Worm (Caenorhabditis elegans): ENCODE results near the gene aexr-2.

aexr-2 gene

ce11 chrX:6653173-6653572 is 21.8 kb upstream of the aexr-2 start:
- TF ChIP-seq hmbx-1 (tag; optimal IDR thresholded peaks at IDR 0.05) (no peak), F13C5.2 (tag; optimal IDR thresholded peaks at IDR 0.05) (no peak), aly-1 (tag; optimal IDR thresholded peaks at IDR 0.05) (no peak), hnd-1 (tag; optimal IDR thresholded peaks at IDR 0.05) (no peak), tbx-37 (GFP tag; conservative IDR thresholded peaks at IDR 0.05) (no peak), scrt-1 (GFP tag; IDR thresholded peaks at IDR 0.05) (no peak), pes-1 (GFP tag; IDR thresholded peaks at IDR 0.05) (no peak), tbx-11 (GFP tag; IDR thresholded peaks at IDR 0.05) (no peak), ceh-36 (tag; optimal IDR thresholded peaks at IDR 0.05) (no peak), ets-7 (tag; optimal IDR thresholded peaks at IDR 0.05) (no peak), sea-1 (GFP tag; conservative IDR thresholded peaks at IDR 0.05) (no peak), B0310.2 (tag; optimal IDR thresholded peaks at IDR 0.05) (no peak), ceh-13 (GFP tag; optimal IDR thresholded peaks at IDR 0.05) (no peak), hmg-4 (GFP tag; optimal IDR thresholded peaks at IDR 0.05) (no peak), tra-4 (tag; optimal IDR thresholded peaks at IDR 0.05) (no peak), flt-1 (GFP tag; IDR thresholded peaks at IDR 0.05) (no peak), ama-1 (optimal IDR thresholded peaks at IDR 0.05) (no peak)

ce11 chrX:6649573-6649972 is 18.2 kb upstream of the aexr-2 start:
- TF ChIP-seq pes-1 (GFP tag; IDR thresholded peaks at IDR 0.05) (no peak), ceh-36 (tag; optimal IDR thresholded peaks at IDR 0.05) (no peak), sea-1 (GFP tag; conservative IDR thresholded peaks at IDR 0.05) (no peak), tbx-11 (GFP tag; IDR thresholded peaks at IDR 0.05) (no peak), flt-1 (GFP tag; IDR thresholded peaks at IDR 0.05) (no peak)

ce11 chrX:6646387-6647061 is 15.2 kb upstream of the aexr-2 start:
- no peak for TF ChIP-seq hnd-1 (tag; optimal IDR thresholded peaks at IDR 0.05)
- TF ChIP-seq pes-1 (GFP tag; IDR thresholded peaks at IDR 0.05): no peak
- TF ChIP-seq B0310.2 (tag; optimal IDR thresholded peaks at IDR 0.05): no peak
- TF ChIP-seq ceh-13 (GFP tag; optimal IDR thresholded peaks at IDR 0.05): no peak
- no peak for TF ChIP-seq ceh-36 (tag; optimal IDR thresholded peaks at IDR 0.05)
- TF ChIP-seq ama-1 (optimal IDR thresholded peaks at IDR 0.05): no peak

- no peak for TF ChIP-seq ets-7 (tag; optimal IDR thresholded peaks at IDR 0.05)
- no peak for TF ChIP-seq sea-1 (GFP tag; conservative IDR thresholded peaks at IDR 0.05)
- TF ChIP-seq ceh-36 (tag; optimal IDR thresholded peaks at IDR 0.05): no peak
- no peak for TF ChIP-seq scrt-1 (GFP tag; IDR thresholded peaks at IDR 0.05)
- TF ChIP-seq hmbx-1 (tag; optimal IDR thresholded peaks at IDR 0.05): no peak
- TF ChIP-seq F13C5.2 (tag; optimal IDR thresholded peaks at IDR 0.05): no peak
- no peak for TF ChIP-seq B0310.2 (tag; optimal IDR thresholded peaks at IDR 0.05)
- no peak for TF ChIP-seq pes-1 (GFP tag; IDR thresholded peaks at IDR 0.05)
- no peak for TF ChIP-seq tbx-11 (GFP tag; IDR thresholded peaks at IDR 0.05)
- no peak for TF ChIP-seq ceh-13 (GFP tag; optimal IDR thresholded peaks at IDR 0.05)
- no peak for TF ChIP-seq ama-1 (optimal IDR thresholded peaks at IDR 0.05)
- TF ChIP-seq aly-1 (tag; optimal IDR thresholded peaks at IDR 0.05): no peak
- TF ChIP-seq tbx-37 (GFP tag; conservative IDR thresholded peaks at IDR 0.05): no peak
- no peak for TF ChIP-seq flt-1 (GFP tag; IDR thresholded peaks at IDR 0.05)
- no peak for TF ChIP-seq hmg-4 (GFP tag; optimal IDR thresholded peaks at IDR 0.05)
These were observed 13.8 kb upstream of the aexr-2 start, which contains the start of gene C56E10.3 for ce11 chrX:6644971-6645704. Gene C56E10.3, plus strand, starts transcription at chrX:6645654.

ce11 chrX:6642798-6643197 is 11.5 kb upstream of the aexr-2 start:
- TF ChIP-seq hmbx-1 (tag; optimal IDR thresholded peaks at IDR 0.05): no peak
- TF ChIP-seq hmg-4 (GFP tag; optimal IDR thresholded peaks at IDR 0.05): no peak
- no peak for TF ChIP-seq ceh-13 (GFP tag; optimal IDR thresholded peaks at IDR 0.05)
- no peak for TF ChIP-seq tra-4 (tag; optimal IDR thresholded peaks at IDR 0.05)
- TF ChIP-seq aly-1 (tag; optimal IDR thresholded peaks at IDR 0.05): no peak
- TF ChIP-seq ets-7 (tag; optimal IDR thresholded peaks at IDR 0.05): no peak
- TF ChIP-seq scrt-1 (GFP tag; IDR thresholded peaks at IDR 0.05): no peak
- TF ChIP-seq hnd-1 (tag; optimal IDR thresholded peaks at IDR 0.05): no peak
- TF ChIP-seq ama-1 (optimal IDR thresholded peaks at IDR 0.05): no peak
- TF ChIP-seq pes-1 (GFP tag; IDR thresholded peaks at IDR 0.05): no peak
- TF ChIP-seq F13C5.2 (tag; optimal IDR thresholded peaks at IDR 0.05): no peak

- TF ChIP-seq tra-4 (tag; optimal IDR thresholded peaks at IDR 0.05) (no peak), F13C5.2 (tag; optimal IDR thresholded peaks at IDR 0.05) (no peak), aly-1 (tag; optimal IDR thresholded peaks at IDR 0.05) (no peak), B0310.2 (tag; optimal IDR thresholded peaks at IDR 0.05) (no peak), hnd-1 (tag; optimal IDR thresholded peaks at IDR 0.05) (no peak), tbx-11 (GFP tag; IDR thresholded peaks at IDR 0.05) (no peak), scrt-1 (GFP tag; IDR thresholded peaks at IDR 0.05) (no peak), ceh-36 (tag; optimal IDR thresholded peaks at IDR 0.05) (no peak), tbx-37 (GFP tag; conservative IDR thresholded peaks at IDR 0.05) (no peak), pes-1 (GFP tag; IDR thresholded peaks at IDR 0.05) (no peak), hmbx-1 (tag; optimal IDR thresholded peaks at IDR 0.05) (no peak), flt-1 (GFP tag; IDR thresholded peaks at IDR 0.05) (no peak), ceh-13 (GFP tag; optimal IDR thresholded peaks at IDR 0.05) (no peak), ama-1 (optimal IDR thresholded peaks at IDR 0.05) (no peak)
These were observed 10.2 kb upstream of the aexr-2 start for ce11 chrX:6641509-6641908.

ce11 chrX:6640570-6641199 is 9.3 kb upstream of the aexr-2 start, which contains the start of gene nhr-120:
Gene nhr-120, minus strand, starts transcription at chrX:6640620.
- TF ChIP-seq tbx-37 (GFP tag; conservative IDR thresholded peaks at IDR 0.05) (no peak), tra-4 (tag; optimal IDR thresholded peaks at IDR 0.05) (no peak), hmbx-1 (tag; optimal IDR thresholded peaks at IDR 0.05) (no peak), ceh-36 (tag; optimal IDR thresholded peaks at IDR 0.05) (no peak), sea-1 (GFP tag; conservative IDR thresholded peaks at IDR 0.05) (no peak), ceh-13 (GFP tag; optimal IDR thresholded peaks at IDR 0.05) (no peak), aly-1 (tag; optimal IDR thresholded peaks at IDR 0.05) (no peak), tbx-11 (GFP tag; IDR thresholded peaks at IDR 0.05) (no peak), flt-1 (GFP tag; IDR thresholded peaks at IDR 0.05) (no peak), hmg-4 (GFP tag; optimal IDR thresholded peaks at IDR 0.05) (no peak), ama-1 (optimal IDR thresholded peaks at IDR 0.05) (no peak), ets-7 (tag; optimal IDR thresholded peaks at IDR 0.05) (no peak), hnd-1 (tag; optimal IDR thresholded peaks at IDR 0.05) (no peak), B0310.2 (tag; optimal IDR thresholded peaks at IDR 0.05) (no peak)

Measured in whole organism, early embryonic.